Fruit fly (Drosophila melanogaster): ENCODE measurements around the gene sni.

- TF ChIP-seq bab1 (GFP tag; optimal IDR thresholded peaks at IDR 0.05), result peak; percentile 16
- TF ChIP-seq CG12768 (GFP tag; optimal IDR thresholded peaks at IDR 0.05), result no peak
- peak; percentile 50 for TF ChIP-seq CG11617 (GFP tag; optimal IDR thresholded peaks at IDR 0.05)
- TF ChIP-seq toe (GFP tag; optimal IDR thresholded peaks at IDR 0.05), result no peak
- no peak for TF ChIP-seq CG1620 (GFP tag; optimal IDR thresholded peaks at IDR 0.05)
- no peak for TF ChIP-seq Clk (GFP tag; optimal IDR thresholded peaks at IDR 0.05)
- TF ChIP-seq cic (GFP tag; optimal IDR thresholded peaks at IDR 0.05), result no peak
- no peak for TF ChIP-seq CG33017 (tag; optimal IDR thresholded peaks at IDR 0.05)
- no peak for TF ChIP-seq cnc (optimal IDR thresholded peaks at IDR 0.05)
These were observed 12.4 kb downstream of the sni start for dm6 chrX:8231241-8232028.

All from whole organism, adult.